Worm (Caenorhabditis elegans) whole organism, mixed stage, embryonic: ENCODE results near the gene F23B12.4.

Experiments used
- M03D4.4 ChIP-seq: sonication (generic microtip); optimal IDR thresholded peaks from 2 replicates; lab custom pipeline; 2017; ENCODE audit warnings: mild to moderate bottlenecking, missing genetic modification characterization, missing compliant biosample characterization
- bed-3 ChIP-seq: fragments of 200-800 bp; sonication (Bioruptor generic); optimal IDR thresholded peaks from 3 replicates; lab custom pipeline; 2018; ENCODE audit warnings: mild to moderate bottlenecking, missing genetic modification characterization, moderate library complexity, missing compliant biosample characterization
- blmp-1 ChIP-seq: fragments of 150-350 bp; optimal IDR thresholded peaks from 2 replicates; lab custom pipeline; 2014; ENCODE audit warnings: missing biosample characterization, missing genetic modification characterization
- ceh-39 ChIP-seq: fragments of 150-350 bp; optimal IDR thresholded peaks from 2 replicates; lab custom pipeline; 2014; ENCODE audit warnings: missing biosample characterization, missing genetic modification characterization
- ceh-83 ChIP-seq: fragments of 200-800 bp; sonication (Bioruptor generic); optimal IDR thresholded peaks from 2 replicates; lab custom pipeline; 2018; ENCODE audit warnings: mild to moderate bottlenecking, missing genetic modification characterization, missing compliant biosample characterization
- ces-1 ChIP-seq: fragments of 150-350 bp; optimal IDR thresholded peaks from 2 replicates; lab custom pipeline; 2014; ENCODE audit warnings: missing biosample characterization, missing genetic modification reagents, missing genetic modification characterization
- cnd-1 ChIP-seq: fragments of 200-800 bp; sonication (Bioruptor generic); optimal IDR thresholded peaks from 2 replicates; lab custom pipeline; 2018; ENCODE audit warnings: mild to moderate bottlenecking, missing genetic modification characterization, missing compliant biosample characterization
- drap-1 ChIP-seq: fragments of 200-800 bp; sonication (Bioruptor generic); optimal IDR thresholded peaks from 3 replicates; lab custom pipeline; 2018; ENCODE audit warnings: mild to moderate bottlenecking, missing genetic modification characterization, missing compliant biosample characterization
- elt-1 ChIP-seq: sonication (generic microtip); optimal IDR thresholded peaks from 2 replicates; lab custom pipeline; 2017; ENCODE audit warnings: missing genetic modification characterization, mild to moderate bottlenecking, missing compliant biosample characterization, antibody characterized with exemption, moderate library complexity, borderline replicate concordance; ENCODE audit not compliant: insufficient read depth
- elt-3 ChIP-seq: fragments of 150-350 bp; optimal IDR thresholded peaks from 2 replicates; lab custom pipeline; 2014; ENCODE audit warnings: missing biosample characterization, missing genetic modification characterization
- flh-1 ChIP-seq: fragments of 200-800 bp; sonication (Bioruptor generic); optimal IDR thresholded peaks from 2 replicates; lab custom pipeline; 2018; ENCODE audit warnings: mild to moderate bottlenecking, missing genetic modification characterization, moderate library complexity, missing compliant biosample characterization
- ham-2 ChIP-seq: fragments of 200-800 bp; sonication (Bioruptor generic); optimal IDR thresholded peaks from 2 replicates; lab custom pipeline; 2018; ENCODE audit warnings: mild to moderate bottlenecking, missing genetic modification characterization, missing compliant biosample characterization
- hlh-1 ChIP-seq: fragments of 150-350 bp; optimal IDR thresholded peaks from 2 replicates; lab custom pipeline; 2014; ENCODE audit warnings: missing biosample characterization, missing genetic modification reagents, missing genetic modification characterization
- lin-13 ChIP-seq: fragments of 150-350 bp; optimal IDR thresholded peaks from 2 replicates; lab custom pipeline; 2014; ENCODE audit warnings: missing biosample characterization, missing genetic modification characterization
- lin-32 ChIP-seq: fragments of 200-800 bp; sonication (Bioruptor generic); optimal IDR thresholded peaks from 2 replicates; lab custom pipeline; 2018; ENCODE audit warnings: mild to moderate bottlenecking, missing genetic modification characterization, missing compliant biosample characterization
- lsy-2 ChIP-seq: fragments of 150-350 bp; optimal IDR thresholded peaks from 2 replicates; lab custom pipeline; 2014; ENCODE audit warnings: missing biosample characterization, missing genetic modification characterization
- mab-5 ChIP-seq: fragments of 150-350 bp; optimal IDR thresholded peaks from 2 replicates; lab custom pipeline; 2014; ENCODE audit warnings: missing biosample characterization, missing genetic modification characterization
- mls-2 ChIP-seq: sonication (generic microtip); optimal IDR thresholded peaks from 2 replicates; lab custom pipeline; 2016; ENCODE audit warnings: mild to moderate bottlenecking, missing genetic modification characterization, moderate library complexity, missing compliant biosample characterization
- nhr-12 ChIP-seq: fragments of 150-350 bp; optimal IDR thresholded peaks from 2 replicates; lab custom pipeline; 2014; ENCODE audit warnings: missing biosample characterization, missing genetic modification characterization
- nhr-2 ChIP-seq: fragments of 150-350 bp; optimal IDR thresholded peaks from 2 replicates; lab custom pipeline; 2014; ENCODE audit warnings: missing biosample characterization, missing genetic modification characterization
- nhr-237 ChIP-seq: fragments of 150-350 bp; optimal IDR thresholded peaks from 2 replicates; lab custom pipeline; 2014; ENCODE audit warnings: missing biosample characterization, missing genetic modification characterization
- nhr-28 ChIP-seq: fragments of 150-350 bp; optimal IDR thresholded peaks from 2 replicates; lab custom pipeline; 2014; ENCODE audit warnings: missing biosample characterization, missing genetic modification characterization
- nhr-76 ChIP-seq: sonication (generic microtip); optimal IDR thresholded peaks from 2 replicates; lab custom pipeline; 2017; ENCODE audit warnings: missing biosample characterization, missing genetic modification characterization
- pha-4 ChIP-seq: fragments of 150-350 bp; optimal IDR thresholded peaks from 2 replicates; lab custom pipeline; 2018; ENCODE audit warnings: missing biosample characterization, missing genetic modification reagents, missing genetic modification characterization
- sem-2 ChIP-seq: fragments of 200-800 bp; sonication (Bioruptor generic); optimal IDR thresholded peaks from 2 replicates; lab custom pipeline; 2018; ENCODE audit warnings: mild to moderate bottlenecking, missing genetic modification characterization, missing compliant biosample characterization
- sptf-1 ChIP-seq: sonication (generic microtip); optimal IDR thresholded peaks from 2 replicates; lab custom pipeline; 2017; ENCODE audit warnings: mild to moderate bottlenecking, missing genetic modification characterization, moderate library complexity, missing compliant biosample characterization
- tbx-8 ChIP-seq: fragments of 200-800 bp; sonication (Bioruptor generic); optimal IDR thresholded peaks from 2 replicates; lab custom pipeline; 2018; ENCODE audit warnings: mild to moderate bottlenecking, missing genetic modification characterization, moderate library complexity, missing compliant biosample characterization
- unc-39 ChIP-seq: fragments of 150-350 bp; optimal IDR thresholded peaks from 2 replicates; lab custom pipeline; 2014; ENCODE audit warnings: missing biosample characterization, missing genetic modification characterization
- unc-62 ChIP-seq: fragments of 150-350 bp; optimal IDR thresholded peaks from 2 replicates; lab custom pipeline; 2014; ENCODE audit warnings: missing biosample characterization, missing genetic modification reagents, missing genetic modification characterization
- zip-8 ChIP-seq: fragments of 150-350 bp; optimal IDR thresholded peaks from 2 replicates; lab custom pipeline; 2014; ENCODE audit warnings: missing biosample characterization, missing genetic modification characterization
- ztf-11 ChIP-seq: fragments of 150-350 bp; optimal IDR thresholded peaks from 2 replicates; lab custom pipeline; 2014; ENCODE audit warnings: missing biosample characterization, missing genetic modification characterization

The F23B12.4 gene

DNA sequence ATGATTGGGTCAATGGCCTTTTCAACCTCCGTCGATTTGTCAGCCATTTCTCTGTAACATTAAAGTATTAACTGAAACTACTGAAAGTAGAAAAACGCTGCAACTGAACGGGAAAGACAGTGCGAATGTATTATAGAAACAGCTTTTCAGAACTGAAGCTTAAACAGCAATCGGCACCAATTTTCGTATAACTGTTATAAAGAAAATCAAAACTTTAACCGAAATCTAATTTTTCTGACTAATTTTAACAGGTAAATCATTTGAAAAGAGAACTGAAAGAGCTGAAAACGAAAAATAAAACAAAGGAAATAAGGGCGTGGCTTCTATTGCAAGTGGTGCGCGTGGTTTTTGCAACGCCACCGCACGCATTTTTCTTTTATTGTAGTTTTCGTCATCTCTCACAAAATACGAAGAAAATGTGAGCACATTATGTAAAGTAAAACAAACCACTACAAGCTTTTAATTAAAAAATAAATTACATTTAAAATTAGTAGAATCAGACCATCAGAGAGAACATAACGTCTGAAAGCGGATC lies 15.9 kb upstream of the F23B12.4 start, which contains the start of gene rrsr-1:
Gene rrsr-1 (minus strand): TSS at position 51 of the 535 bp plus-strand sequence.
- TF ChIP-seq nhr-2, result peak; percentile 12
- TF ChIP-seq blmp-1 (tag; lab: Kevin White, UChicago), result no peak
- TF ChIP-seq pha-4, result no peak
- TF ChIP-seq M03D4.4, result peak; percentile 46
- peak; percentile 18 for TF ChIP-seq lsy-2
- peak; percentile 54 for TF ChIP-seq drap-1
- TF ChIP-seq hlh-1, result peak; percentile 12
- TF ChIP-seq sem-2 (GFP tag; lab: Kevin White, UChicago), result no peak
- TF ChIP-seq sptf-1 (tag; lab: Kevin White, UChicago), result peak; percentile 36
- no peak for TF ChIP-seq elt-1
- no peak for TF ChIP-seq unc-39 (tag; lab: Kevin White, UChicago)
- no peak for TF ChIP-seq nhr-76 (tag; lab: Kevin White, UChicago)
- no peak for TF ChIP-seq elt-3
- no peak for TF ChIP-seq lin-32 (GFP tag; lab: Kevin White, UChicago)
- no peak for TF ChIP-seq bed-3
- TF ChIP-seq mab-5 (tag; lab: Kevin White, UChicago), result no peak

DNA sequence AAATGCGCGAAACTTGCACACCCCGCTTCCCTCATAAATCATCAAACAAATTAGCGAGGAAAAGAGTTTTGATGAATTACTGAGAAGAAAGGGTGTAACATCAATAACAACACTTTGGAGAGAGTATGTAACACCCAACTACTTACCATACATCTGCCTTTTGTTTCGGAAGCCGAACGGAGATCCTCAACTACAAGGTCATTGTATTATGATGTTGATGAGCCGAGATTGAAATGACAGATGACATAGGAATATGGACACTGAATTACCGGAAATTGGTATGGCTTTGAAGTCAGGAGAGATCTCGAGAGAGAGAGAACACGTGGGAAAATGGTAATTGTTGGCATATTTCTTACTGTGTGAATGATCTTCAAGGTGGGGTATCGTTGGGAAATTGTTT lies 14.9 kb upstream of the F23B12.4 start:
- no peak for TF ChIP-seq lin-13 (tag; lab: Kevin White, UChicago)
- no peak for TF ChIP-seq pha-4
- TF ChIP-seq unc-62 (GFP tag; lab: Kevin White, UChicago), result peak; percentile 51
- TF ChIP-seq mls-2 (tag; lab: Kevin White, UChicago), result no peak
- no peak for TF ChIP-seq unc-39 (tag; lab: Kevin White, UChicago)
- TF ChIP-seq ham-2, result peak; percentile 42

DNA sequence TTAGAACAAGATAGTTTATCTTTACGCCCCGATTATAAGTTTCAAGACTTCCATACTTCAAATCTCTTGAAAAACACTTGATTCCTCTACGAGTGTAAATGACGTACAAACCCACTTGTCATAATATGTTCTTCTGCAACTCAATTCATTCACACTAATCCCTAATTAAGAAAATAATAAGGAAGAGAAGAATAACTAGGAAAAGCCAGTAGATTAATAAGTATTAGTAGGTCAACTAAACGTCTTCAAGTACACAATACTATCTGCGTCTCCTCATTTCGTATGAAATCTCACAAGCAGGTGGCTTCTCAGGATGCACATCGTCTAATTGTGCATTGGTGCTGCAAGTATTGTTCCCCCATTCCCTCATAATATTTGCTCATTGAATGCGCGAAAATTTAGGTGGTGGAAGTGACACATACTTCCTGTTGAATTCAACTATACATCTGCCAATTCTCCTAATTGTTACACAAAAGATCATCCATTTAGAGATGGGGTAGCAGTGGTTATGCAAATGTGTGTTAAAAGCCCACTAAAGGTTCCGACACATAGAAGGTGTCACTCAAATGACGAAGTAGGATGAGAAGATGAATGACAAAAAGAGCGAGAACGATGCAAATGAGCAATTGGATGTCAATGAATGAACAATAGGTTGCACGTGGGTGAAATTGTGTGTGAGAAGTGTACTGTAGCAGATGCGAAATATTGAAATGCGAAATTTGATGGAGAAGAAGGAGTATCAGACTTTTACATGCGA lies 13.7 kb upstream of the F23B12.4 start:
- TF ChIP-seq lin-13 (tag; lab: Kevin White, UChicago) (no peak), mls-2 (tag; lab: Kevin White, UChicago) (peak; percentile 32), hlh-1 (no peak), sptf-1 (tag; lab: Kevin White, UChicago) (no peak), bed-3 (no peak), cnd-1 (peak; percentile 21), mab-5 (tag; lab: Kevin White, UChicago) (no peak), ceh-83 (no peak), lin-32 (GFP tag; lab: Kevin White, UChicago) (no peak), ztf-11 (tag; lab: Kevin White, UChicago) (no peak), tbx-8 (GFP tag; lab: Kevin White, UChicago) (no peak), ces-1 (peak; percentile 59), sem-2 (GFP tag; lab: Kevin White, UChicago) (no peak), nhr-2 (peak; percentile 25)

DNA sequence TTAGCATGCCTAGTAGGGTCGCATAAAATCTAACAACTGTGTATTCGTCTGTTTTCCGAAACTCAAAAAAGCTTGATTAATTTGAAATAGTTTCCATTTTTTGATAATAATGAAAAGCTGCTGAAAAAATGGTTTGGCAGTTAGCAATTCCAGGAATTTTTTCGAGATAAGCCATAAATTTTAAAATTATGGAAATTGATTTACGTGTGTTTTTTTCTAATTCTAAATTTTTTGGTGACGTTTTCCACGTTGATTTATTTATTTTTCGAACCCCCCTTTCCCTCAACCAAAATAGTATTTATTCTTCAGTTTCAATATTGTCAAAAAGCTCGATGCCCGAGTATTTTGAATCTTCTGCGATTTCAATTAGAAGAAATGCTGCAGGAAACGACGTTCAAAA lies 12.1 kb upstream of the F23B12.4 start, which contains the start of gene F23B12.1:
Gene F23B12.1 (plus strand): TSS at position 301 of the 400 bp plus-strand sequence.
- TF ChIP-seq unc-39 (tag; lab: Kevin White, UChicago) (no peak), nhr-237 (tag; lab: Kevin White, UChicago) (no peak), nhr-12 (no peak), sem-2 (GFP tag; lab: Kevin White, UChicago) (no peak), sptf-1 (tag; lab: Kevin White, UChicago) (no peak), cnd-1 (no peak), elt-3 (no peak), tbx-8 (GFP tag; lab: Kevin White, UChicago) (no peak), hlh-1 (no peak), ceh-39 (tag; lab: Kevin White, UChicago) (no peak), lsy-2 (no peak), bed-3 (no peak), nhr-28 (tag; lab: Kevin White, UChicago) (no peak), lin-13 (tag; lab: Kevin White, UChicago) (no peak)
- TF ChIP-seq, all 35 proteins: peak for 0

DNA sequence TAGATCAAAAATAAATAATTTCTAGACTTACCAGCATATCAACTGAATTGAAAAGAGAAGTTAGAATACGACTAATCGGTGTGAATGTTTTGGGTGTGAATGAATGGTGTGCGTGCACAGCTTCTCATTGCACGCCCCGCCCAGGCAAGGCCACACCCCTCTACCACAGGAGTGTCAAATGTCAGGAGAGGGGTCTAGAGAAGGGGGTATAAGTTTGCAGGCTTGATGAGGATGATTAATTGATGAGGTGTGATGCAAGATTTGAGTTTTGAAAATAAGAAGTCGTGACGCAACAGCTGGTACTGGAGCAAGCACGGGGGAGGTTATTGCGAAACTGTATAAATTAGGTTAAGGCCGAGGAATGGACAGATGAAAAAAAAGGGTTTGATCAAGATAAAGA lies 8.7 kb upstream of the F23B12.4 start, which contains the start of gene egl-1:
Gene egl-1 (minus strand): TSS at position 101 of the 400 bp plus-strand sequence.
- no peak for TF ChIP-seq nhr-76 (tag; lab: Kevin White, UChicago)
- no peak for TF ChIP-seq flh-1
- no peak for TF ChIP-seq ces-1
- TF ChIP-seq pha-4, result no peak
- TF ChIP-seq nhr-237 (tag; lab: Kevin White, UChicago), result no peak
- TF ChIP-seq zip-8 (tag; lab: Kevin White, UChicago), result peak; percentile 77
- no peak for TF ChIP-seq ztf-11 (tag; lab: Kevin White, UChicago)
- TF ChIP-seq, all 35 proteins: peak for 1
